Worm (Caenorhabditis elegans): ENCODE data around the gene R144.10.

DNA sequence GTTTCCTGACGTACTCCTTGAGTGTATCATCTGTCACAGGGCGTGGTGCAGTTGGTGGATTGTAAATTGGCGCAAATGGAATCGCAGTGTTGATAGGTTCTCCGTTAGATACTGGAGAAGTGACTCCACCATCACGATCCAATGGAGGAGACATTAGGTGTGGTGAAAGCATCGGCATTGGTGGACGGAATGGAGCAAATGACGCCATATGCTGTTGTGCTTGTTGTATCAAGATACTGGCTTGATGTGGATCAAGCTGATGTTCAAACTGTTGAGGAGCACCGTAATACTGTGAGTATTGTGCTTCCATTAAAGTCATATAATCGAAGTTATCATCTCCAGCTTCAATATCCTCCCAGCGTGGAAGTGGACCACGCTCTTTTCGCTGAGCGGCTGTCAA is 10.3 kb upstream of the R144.10 start:
- TF ChIP-seq snpc-4 (GFP tag; optimal IDR thresholded peaks at IDR 0.05) (no peak), snpc-4 (tag; optimal IDR thresholded peaks at IDR 0.05) (no peak), pha-4 (tag; optimal IDR thresholded peaks at IDR 0.05) (no peak), lin-35 (GFP tag; optimal IDR thresholded peaks at IDR 0.05) (no peak), C06A6.2 (GFP tag; conservative IDR thresholded peaks at IDR 0.05) (no peak), die-1 (tag; optimal IDR thresholded peaks at IDR 0.05) (no peak), F39B2.1 (GFP tag; IDR thresholded peaks at IDR 0.05) (no peak), dox-1 (GFP tag; IDR thresholded peaks at IDR 0.05) (no peak), nhr-179 (tag; optimal IDR thresholded peaks at IDR 0.05) (no peak), unc-62 (GFP tag; optimal IDR thresholded peaks at IDR 0.05) (no peak)

Data from whole organism, young adult.